Fruit fly (Drosophila melanogaster) Kc167 (cell line): ENCODE measurements around the gene CG9550.

ENCODE experiments used
- Myc ChIP-seq: fragments of >200 bp; optimal IDR thresholded peaks from 2 replicates; lab custom pipeline; 2017; ENCODE audit warnings: missing external identifiers
- Sin3A ChIP-seq: fragments of >200 bp; optimal IDR thresholded peaks from 2 replicates; lab custom pipeline; 2018; ENCODE audit warnings: missing external identifiers
- h ChIP-seq: fragments of >200 bp; optimal IDR thresholded peaks from 3 replicates; lab custom pipeline; 2018; ENCODE audit warnings: missing external identifiers
- insv ChIP-seq: fragments of >200 bp; optimal IDR thresholded peaks from 3 replicates; lab custom pipeline; 2018; ENCODE audit warnings: missing external identifiers
- psq ChIP-seq: fragments of >200 bp; optimal IDR thresholded peaks from 2 replicates; lab custom pipeline; 2017; ENCODE audit warnings: missing external identifiers
- ttk ChIP-seq: sonication (Bioruptor generic); optimal IDR thresholded peaks from 2 replicates; lab custom pipeline; 2017; ENCODE audit warnings: missing external identifiers

CG9550 gene

DNA sequence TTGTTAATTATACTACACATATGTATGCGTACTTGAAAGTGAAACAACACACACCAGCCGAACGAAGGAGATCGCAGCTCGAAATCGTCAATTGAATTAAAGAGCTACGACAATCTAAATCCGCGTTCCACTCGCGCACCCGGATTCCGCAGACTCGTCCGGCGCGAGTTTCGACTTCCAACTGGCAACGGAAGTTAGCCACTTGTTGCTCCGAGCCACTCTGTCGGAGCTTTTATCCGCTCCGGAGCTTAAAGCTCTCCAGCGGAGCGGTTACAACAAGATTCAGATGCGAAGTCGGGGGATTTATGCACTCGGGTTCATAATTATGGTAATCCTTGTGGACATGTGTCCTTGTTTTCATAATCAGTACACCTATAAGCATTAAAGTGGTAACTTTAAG lies 31.4 kb upstream of the CG9550 start, which contains the start of gene Rchy1:
Gene Rchy1, minus strand, starts transcription at position 173 of the 400 bp plus-strand sequence.
- TF ChIP-seq insv (lab: Kevin White, UChicago) (no peak), Sin3A (lab: Kevin White, UChicago) (no peak), psq (lab: Kevin White, UChicago) (no peak), h (lab: Kevin White, UChicago) (no peak), Myc (lab: Kevin White, UChicago) (no peak), ttk (no peak)

DNA sequence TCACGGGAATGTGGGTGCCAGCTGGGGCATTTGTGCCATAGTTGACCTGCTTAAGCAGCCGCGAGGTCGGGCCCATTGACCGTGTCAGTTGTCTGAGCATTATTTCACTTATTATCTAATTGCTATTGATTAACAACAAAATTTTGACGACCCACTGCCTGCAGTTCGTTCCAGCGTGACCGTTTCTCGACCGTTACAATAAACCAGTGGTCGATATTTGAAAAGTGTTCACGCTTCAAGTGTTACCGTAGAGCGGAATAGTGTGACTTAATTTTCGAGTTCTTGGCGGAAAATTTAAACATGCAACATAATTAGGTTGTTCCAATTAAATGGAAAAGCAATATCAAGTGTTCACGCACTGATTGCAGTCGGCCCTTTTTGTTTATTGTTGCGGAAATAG lies 29.3 kb upstream of the CG9550 start, which contains the start of gene HemK1:
Gene HemK1, minus strand, starts transcription at position 190 of the 400 bp plus-strand sequence.
- TF ChIP-seq ttk, result no peak
- TF ChIP-seq h (lab: Kevin White, UChicago), result no peak
- no peak for TF ChIP-seq insv (lab: Kevin White, UChicago)
- TF ChIP-seq psq (lab: Kevin White, UChicago), result no peak
- no peak for TF ChIP-seq Myc (lab: Kevin White, UChicago)
- TF ChIP-seq Sin3A (lab: Kevin White, UChicago), result no peak

DNA sequence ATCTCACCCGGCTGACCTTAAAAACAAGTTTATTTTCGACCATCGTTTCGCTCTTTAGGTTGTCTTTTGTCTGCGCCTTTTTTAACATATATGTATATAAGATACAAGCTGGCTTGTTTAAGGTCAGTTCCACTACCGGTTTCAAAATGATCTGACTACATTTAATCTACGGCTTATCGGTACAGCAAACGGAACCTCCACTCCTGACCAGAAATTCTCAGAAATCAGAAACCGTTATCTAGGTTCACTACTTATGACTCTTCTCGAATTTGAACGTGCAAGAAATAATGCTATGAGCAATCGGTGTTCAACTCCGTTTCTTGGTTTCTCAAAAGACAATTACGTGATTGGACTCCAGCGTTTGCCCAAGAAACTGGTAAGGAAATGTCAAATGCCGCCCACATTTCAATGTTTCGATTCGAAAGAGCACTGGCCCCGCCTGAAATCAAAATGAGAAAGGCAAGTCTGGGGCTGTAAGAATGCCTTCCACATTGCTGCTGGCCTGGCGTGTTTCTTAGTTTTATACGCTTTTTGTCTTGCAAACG lies 26.7 kb upstream of the CG9550 start:
- TF ChIP-seq h (lab: Kevin White, UChicago), result no peak
- TF ChIP-seq Myc (lab: Kevin White, UChicago), result no peak
- no peak for TF ChIP-seq ttk
- TF ChIP-seq psq (lab: Kevin White, UChicago), result no peak
- no peak for TF ChIP-seq insv (lab: Kevin White, UChicago)
- TF ChIP-seq Sin3A (lab: Kevin White, UChicago), result no peak

DNA sequence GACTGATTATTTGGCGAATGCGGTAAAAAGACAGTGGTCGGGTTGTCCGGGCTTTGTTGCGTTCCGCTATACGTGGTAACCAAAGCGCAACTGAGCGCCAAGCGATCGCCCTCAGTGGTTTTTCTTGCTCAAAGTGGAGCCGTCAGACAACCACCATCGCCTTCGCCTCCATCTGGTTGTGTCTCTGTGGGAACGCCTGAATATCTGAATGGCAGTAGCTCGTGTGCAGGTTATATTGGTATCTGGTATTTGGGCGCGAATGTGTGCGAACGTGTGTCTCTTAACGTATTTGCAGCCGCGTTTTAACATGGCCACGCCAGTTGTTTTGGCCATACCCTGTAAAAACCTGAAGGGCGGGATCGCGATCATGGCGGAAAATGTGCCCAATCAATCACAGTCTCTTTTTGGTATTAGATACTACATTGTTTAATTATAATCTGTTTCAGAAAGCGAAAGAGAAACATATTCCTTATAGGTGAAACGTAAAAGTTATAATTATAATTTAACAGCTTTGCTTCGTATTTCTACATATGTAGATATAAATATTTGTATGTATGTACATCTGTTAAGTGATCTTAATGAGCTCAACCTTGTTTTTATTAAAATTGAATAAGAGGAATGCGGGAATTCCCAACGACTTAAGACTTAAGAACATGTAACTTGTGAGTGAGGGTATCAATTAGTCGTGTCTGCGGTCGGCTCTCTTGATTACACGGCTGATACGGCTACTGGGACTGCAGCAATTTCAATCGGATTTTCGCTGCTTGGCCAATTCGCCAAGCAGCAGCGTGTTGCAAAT lies 24.7 kb upstream of the CG9550 start:
- no peak for TF ChIP-seq Sin3A (lab: Kevin White, UChicago)
- no peak for TF ChIP-seq Myc (lab: Kevin White, UChicago)
- TF ChIP-seq h (lab: Kevin White, UChicago), result no peak
- TF ChIP-seq ttk, result no peak
- no peak for TF ChIP-seq insv (lab: Kevin White, UChicago)
- TF ChIP-seq psq (lab: Kevin White, UChicago), result no peak

DNA sequence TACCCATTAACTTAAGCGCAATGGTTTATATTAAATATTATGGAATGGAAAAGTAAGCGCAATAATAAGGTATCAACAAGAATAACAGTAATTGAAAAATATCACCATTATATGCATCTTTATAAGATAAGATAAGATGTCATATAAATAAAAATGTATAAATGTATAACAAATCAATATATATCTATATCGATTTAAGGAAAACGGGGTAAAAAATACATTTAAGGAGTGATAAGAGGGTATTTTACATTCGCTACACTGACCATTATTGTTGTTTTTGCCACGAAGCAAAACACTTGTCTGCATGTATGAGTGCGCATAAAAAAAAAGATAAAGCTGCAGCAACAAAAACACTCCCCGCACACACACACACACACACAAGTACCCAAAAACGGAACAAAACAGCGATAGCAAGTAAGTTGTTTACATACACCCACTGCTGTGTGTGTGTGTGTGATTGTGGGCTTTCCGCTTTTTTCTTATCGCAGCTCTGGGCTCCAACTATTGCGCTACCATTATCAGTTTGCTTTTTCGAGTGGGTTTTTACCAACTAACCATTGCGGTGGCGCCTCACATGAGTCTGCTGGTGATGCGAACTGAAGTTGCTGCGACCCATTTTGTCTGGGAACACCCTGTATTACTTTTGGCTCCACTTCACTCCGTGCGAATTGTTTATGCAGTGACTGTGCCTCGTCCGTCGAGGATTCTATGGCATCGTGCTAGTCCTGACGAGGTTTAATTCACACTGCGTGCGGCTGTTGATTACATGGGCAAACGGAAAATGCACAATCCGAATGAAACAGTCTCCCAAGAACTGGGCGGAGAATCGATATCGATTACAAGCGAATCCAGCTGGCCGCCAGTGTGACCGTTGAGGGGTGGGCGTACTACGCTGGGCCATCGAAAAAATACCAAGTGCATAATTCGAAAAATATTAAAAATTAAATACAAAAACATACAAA lies 23.5 kb upstream of the CG9550 start, which contains the start of gene mmy:
Gene mmy, minus strand, starts transcription at position 829 of the 962 bp plus-strand sequence.
- TF ChIP-seq Myc (lab: Kevin White, UChicago), result no peak

DNA sequence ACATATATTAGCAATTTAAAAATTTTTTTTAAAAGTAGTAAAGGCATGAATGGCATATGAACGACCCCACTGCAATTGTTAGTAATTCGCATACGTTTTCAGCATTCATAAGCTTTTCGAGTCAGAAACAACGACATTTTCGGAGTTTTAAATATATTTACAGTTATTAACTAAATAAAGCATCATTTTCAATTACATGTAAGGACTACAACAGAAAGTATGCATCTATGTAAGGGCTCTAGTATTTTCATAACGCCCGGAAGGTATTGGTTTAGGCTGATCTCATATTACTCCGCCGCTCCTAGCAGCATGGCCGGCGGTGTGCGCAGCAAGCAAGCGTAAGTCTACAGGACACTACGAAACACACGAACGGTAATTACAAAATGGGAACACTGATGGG lies 22.6 kb upstream of the CG9550 start:
- TF ChIP-seq psq (lab: Kevin White, UChicago), result no peak
- TF ChIP-seq Myc (lab: Kevin White, UChicago), result no peak
- no peak for TF ChIP-seq Sin3A (lab: Kevin White, UChicago)
- no peak for TF ChIP-seq ttk
- no peak for TF ChIP-seq insv (lab: Kevin White, UChicago)
- TF ChIP-seq h (lab: Kevin White, UChicago), result no peak

DNA sequence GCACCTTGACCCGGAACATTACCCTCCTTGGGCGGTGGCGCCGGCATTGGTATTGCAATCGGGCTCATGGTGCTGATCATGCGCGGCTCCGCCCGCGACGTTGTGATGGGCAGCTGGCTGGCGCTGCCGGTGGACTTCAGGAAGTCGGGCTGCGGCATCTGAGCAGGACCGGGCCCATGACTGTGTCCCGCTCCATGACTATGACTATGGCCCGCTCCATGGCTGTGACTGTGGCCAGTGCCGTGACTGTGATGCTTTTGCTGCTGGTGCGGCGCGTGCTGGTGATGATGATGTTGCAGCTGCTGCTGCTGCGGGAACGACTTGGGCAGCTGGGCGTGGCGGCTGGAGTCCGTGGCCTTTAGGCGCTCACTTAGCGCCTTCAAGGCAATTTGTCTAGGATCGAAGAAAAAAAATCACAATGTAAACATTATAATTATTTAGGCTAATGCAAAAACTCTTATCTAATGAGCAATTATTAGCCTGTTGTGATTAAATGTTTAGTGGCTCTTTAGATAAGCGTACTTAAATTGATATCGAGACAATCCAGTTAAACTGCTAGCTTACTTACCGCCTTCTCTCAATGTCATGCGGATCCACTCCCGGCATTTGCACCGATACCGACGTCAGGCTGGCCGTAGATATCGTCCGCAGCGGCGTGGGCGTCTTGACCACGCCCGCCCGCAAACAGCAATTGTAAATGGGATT lies 21.8 kb upstream of the CG9550 start:
- TF ChIP-seq ttk, result no peak
- no peak for TF ChIP-seq Myc (lab: Kevin White, UChicago)
- no peak for TF ChIP-seq Sin3A (lab: Kevin White, UChicago)
- no peak for TF ChIP-seq insv (lab: Kevin White, UChicago)
- TF ChIP-seq psq (lab: Kevin White, UChicago), result no peak
- TF ChIP-seq h (lab: Kevin White, UChicago), result no peak

DNA sequence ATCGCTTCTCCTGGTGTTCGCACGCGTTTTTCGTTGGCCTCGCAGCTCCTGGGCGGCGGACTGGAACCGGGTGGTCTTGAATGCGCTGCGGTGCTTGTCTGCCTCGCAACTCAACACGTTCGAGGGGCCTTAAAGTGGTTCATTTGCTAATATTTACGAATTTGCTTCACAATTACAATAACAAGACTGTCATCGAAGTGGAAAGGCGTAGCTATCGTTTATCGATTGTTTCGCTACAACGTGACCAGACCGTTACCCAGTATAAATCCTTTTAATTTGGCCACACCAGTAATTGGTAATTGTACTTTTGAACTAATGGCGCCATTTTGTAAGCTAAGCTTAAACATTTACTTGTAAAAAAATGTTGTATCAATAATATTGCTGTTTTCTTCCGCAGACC lies 20.1 kb upstream of the CG9550 start, which contains the start of gene CG9536:
Gene CG9536, minus strand, starts transcription at position 223 of the 400 bp plus-strand sequence.
- no peak for TF ChIP-seq Sin3A (lab: Kevin White, UChicago)
- TF ChIP-seq insv (lab: Kevin White, UChicago), result no peak
- TF ChIP-seq ttk, result no peak
- TF ChIP-seq h (lab: Kevin White, UChicago), result no peak
- no peak for TF ChIP-seq psq (lab: Kevin White, UChicago)
- TF ChIP-seq Myc (lab: Kevin White, UChicago), result no peak

DNA sequence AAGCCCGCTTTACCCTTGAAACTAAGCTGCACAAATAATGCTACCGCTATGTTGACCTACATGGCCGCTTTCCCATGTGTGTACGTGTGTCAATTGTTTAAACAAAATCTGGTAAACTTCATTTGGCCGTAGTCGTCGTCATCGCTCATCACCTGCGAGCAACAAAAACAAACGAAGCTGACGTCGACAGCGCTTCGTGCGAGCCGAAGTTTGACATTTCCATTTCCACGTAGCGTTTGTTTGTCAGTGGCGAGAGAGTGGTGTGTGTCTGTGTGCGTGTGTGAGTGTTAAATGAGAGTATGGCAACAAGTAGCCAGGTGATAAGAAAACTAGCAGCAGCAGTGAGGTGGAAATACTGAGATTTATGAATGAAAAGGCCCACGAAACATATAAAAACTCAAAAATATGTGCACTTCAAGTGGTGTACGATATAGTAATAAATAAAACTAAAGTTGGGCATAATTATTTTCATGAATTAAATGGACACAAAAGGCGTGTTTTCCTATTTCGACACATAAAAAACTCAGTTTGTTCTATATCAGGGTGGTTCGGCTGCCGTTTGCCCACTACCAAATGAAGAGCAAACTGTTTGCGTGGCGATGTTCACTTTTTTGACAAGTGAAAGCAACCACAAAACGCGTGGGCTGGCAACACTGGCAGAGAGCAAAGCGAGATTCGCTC lies 17.5 kb upstream of the CG9550 start:
- TF ChIP-seq Sin3A (lab: Kevin White, UChicago), result no peak
- no peak for TF ChIP-seq Myc (lab: Kevin White, UChicago)
- TF ChIP-seq ttk, result no peak
- no peak for TF ChIP-seq insv (lab: Kevin White, UChicago)
- no peak for TF ChIP-seq h (lab: Kevin White, UChicago)
- no peak for TF ChIP-seq psq (lab: Kevin White, UChicago)
